Fruit fly (Drosophila melanogaster): ENCODE measurements around the gene Cht5.

Cht5 gene

dm6 chr3R:13788224-13788623 is 20.9 kb downstream of the Cht5 start:
- TF ChIP-seq CG1620 (GFP tag; optimal IDR thresholded peaks at IDR 0.05): no peak
- no peak for TF ChIP-seq CG7101 (tag; optimal IDR thresholded peaks at IDR 0.05)
- TF ChIP-seq cic (GFP tag; optimal IDR thresholded peaks at IDR 0.05): no peak
- no peak for TF ChIP-seq CG7045 (GFP tag; optimal IDR thresholded peaks at IDR 0.05)
- TF ChIP-seq CG11617 (GFP tag; optimal IDR thresholded peaks at IDR 0.05): no peak
- no peak for TF ChIP-seq cnc (optimal IDR thresholded peaks at IDR 0.05)

dm6 chr3R:13788672-13789071 is 21.3 kb downstream of the Cht5 start:
- TF ChIP-seq Crg-1 (GFP tag; optimal IDR thresholded peaks at IDR 0.05): no peak
- no peak for TF ChIP-seq Clk (GFP tag; optimal IDR thresholded peaks at IDR 0.05)
- no peak for TF ChIP-seq Mnt (GFP tag; optimal IDR thresholded peaks at IDR 0.05)

dm6 chr3R:13789617-13790277 is 22.4 kb downstream of the Cht5 start:
- TF ChIP-seq CG1620 (GFP tag; optimal IDR thresholded peaks at IDR 0.05) (no peak), CG5204 (GFP tag; optimal IDR thresholded peaks at IDR 0.05) (no peak), CG12768 (GFP tag; optimal IDR thresholded peaks at IDR 0.05) (no peak)

- TF ChIP-seq CG5204 (GFP tag; optimal IDR thresholded peaks at IDR 0.05): no peak
- no peak for TF ChIP-seq cnc (optimal IDR thresholded peaks at IDR 0.05)
- TF ChIP-seq CG33017 (tag; optimal IDR thresholded peaks at IDR 0.05): no peak
- no peak for TF ChIP-seq toe (GFP tag; optimal IDR thresholded peaks at IDR 0.05)
- no peak for TF ChIP-seq CG11617 (GFP tag; optimal IDR thresholded peaks at IDR 0.05)
- TF ChIP-seq Hr96 (GFP tag; optimal IDR thresholded peaks at IDR 0.05): no peak
- no peak for TF ChIP-seq cic (GFP tag; optimal IDR thresholded peaks at IDR 0.05)
- no peak for TF ChIP-seq Mnt (GFP tag; optimal IDR thresholded peaks at IDR 0.05)
- no peak for TF ChIP-seq tj (GFP tag; optimal IDR thresholded peaks at IDR 0.05)
- TF ChIP-seq ovo (GFP tag; optimal IDR thresholded peaks at IDR 0.05): no peak
- TF ChIP-seq CG12768 (GFP tag; optimal IDR thresholded peaks at IDR 0.05): no peak
- TF ChIP-seq Crg-1 (GFP tag; optimal IDR thresholded peaks at IDR 0.05): no peak
- TF ChIP-seq CG14711 (tag; optimal IDR thresholded peaks at IDR 0.05): no peak
- no peak for TF ChIP-seq CG1620 (GFP tag; optimal IDR thresholded peaks at IDR 0.05)
- no peak for TF ChIP-seq CG7101 (tag; optimal IDR thresholded peaks at IDR 0.05)
- TF ChIP-seq Clk (GFP tag; optimal IDR thresholded peaks at IDR 0.05): no peak
- no peak for TF ChIP-seq bab1 (GFP tag; optimal IDR thresholded peaks at IDR 0.05)
- no peak for TF ChIP-seq kay (GFP tag; ENCODE audit: borderline replicate concordance)
- TF ChIP-seq CG7045 (GFP tag; optimal IDR thresholded peaks at IDR 0.05): no peak
Measured at dm6 chr3R:13790820-13791219, 23.5 kb downstream of the Cht5 start.

dm6 chr3R:13793105-13793978 is 26.0 kb downstream of the Cht5 start:
- no peak for TF ChIP-seq CG5204 (GFP tag; optimal IDR thresholded peaks at IDR 0.05)
- TF ChIP-seq Crg-1 (GFP tag; optimal IDR thresholded peaks at IDR 0.05): no peak
- no peak for TF ChIP-seq CG11617 (GFP tag; optimal IDR thresholded peaks at IDR 0.05)
- no peak for TF ChIP-seq ovo (GFP tag; optimal IDR thresholded peaks at IDR 0.05)
- TF ChIP-seq toe (GFP tag; optimal IDR thresholded peaks at IDR 0.05): no peak

dm6 chr3R:13793979-13794665 is 26.8 kb downstream of the Cht5 start:
- TF ChIP-seq CG12768 (GFP tag; optimal IDR thresholded peaks at IDR 0.05): no peak
- TF ChIP-seq CG33017 (tag; optimal IDR thresholded peaks at IDR 0.05): no peak
- TF ChIP-seq Clk (GFP tag; optimal IDR thresholded peaks at IDR 0.05): no peak
- TF ChIP-seq CG11617 (GFP tag; optimal IDR thresholded peaks at IDR 0.05): no peak
- TF ChIP-seq CG14711 (tag; optimal IDR thresholded peaks at IDR 0.05): no peak
- TF ChIP-seq cnc (optimal IDR thresholded peaks at IDR 0.05): no peak
- no peak for TF ChIP-seq ovo (GFP tag; optimal IDR thresholded peaks at IDR 0.05)
- TF ChIP-seq Hr96 (GFP tag; optimal IDR thresholded peaks at IDR 0.05): no peak
- TF ChIP-seq kay (GFP tag; ENCODE audit: borderline replicate concordance): no peak
- no peak for TF ChIP-seq bab1 (GFP tag; optimal IDR thresholded peaks at IDR 0.05)
- TF ChIP-seq cic (GFP tag; optimal IDR thresholded peaks at IDR 0.05): no peak
- no peak for TF ChIP-seq CG7101 (tag; optimal IDR thresholded peaks at IDR 0.05)
- no peak for TF ChIP-seq CG1620 (GFP tag; optimal IDR thresholded peaks at IDR 0.05)
- no peak for TF ChIP-seq CG7045 (GFP tag; optimal IDR thresholded peaks at IDR 0.05)

dm6 chr3R:13794666-13795055 is 27.3 kb downstream of the Cht5 start:
- TF ChIP-seq CG12768 (GFP tag; optimal IDR thresholded peaks at IDR 0.05) (peak; percentile 25), toe (GFP tag; optimal IDR thresholded peaks at IDR 0.05) (no peak)
